Fruit fly (Drosophila melanogaster) whole organism, prepupa: ENCODE measurements around the gene CG9147.
A peak's percentile ranks its signal among the peaks of the same experiment; 100 is the strongest.

ENCODE experiments used
- Blimp-1 ChIP-seq: fragments of 200-800 bp; sonication (Bioruptor generic); optimal IDR thresholded peaks from 3 replicates; lab custom pipeline; 2017; ENCODE audit warnings: missing biosample characterization, missing genetic modification characterization, mild to moderate bottlenecking, moderate library complexity, missing genetic modification reagents
- CG11294 ChIP-seq: fragments of 200-800 bp; sonication (Bioruptor generic); IDR thresholded peaks from 2 replicates; pipeline ENCODE4 v1.3.6; 2022; ENCODE audit warnings: missing biosample characterization, missing genetic modification characterization
- CG6854 ChIP-seq: fragments of 200-800 bp; sonication (Bioruptor generic); optimal IDR thresholded peaks from 2 replicates; lab custom pipeline; 2017; ENCODE audit warnings: missing biosample characterization, mild to moderate bottlenecking, missing genetic modification characterization
- CG9139 ChIP-seq: fragments of 200-800 bp; sonication (Bioruptor generic); optimal IDR thresholded peaks from 3 replicates; lab custom pipeline; 2017; ENCODE audit warnings: missing biosample characterization, mild to moderate bottlenecking, missing genetic modification characterization
- Gug ChIP-seq: fragments of 200-800 bp; sonication (Bioruptor generic); IDR thresholded peaks from 2 replicates; pipeline ENCODE4 v1.3.6; 2022; ENCODE audit warnings: missing biosample characterization, missing genetic modification characterization
- OdsH ChIP-seq: fragments of 200-800 bp; sonication (Bioruptor generic); optimal IDR thresholded peaks from 3 replicates; lab custom pipeline; 2016; ENCODE audit warnings: missing biosample characterization, missing genetic modification characterization
- acj6 ChIP-seq: fragments of 200-800 bp; sonication (Bioruptor generic); optimal IDR thresholded peaks from 3 replicates; lab custom pipeline; 2016; ENCODE audit warnings: missing biosample characterization, missing genetic modification characterization
- dsx ChIP-seq: fragments of 200-800 bp; optimal IDR thresholded peaks from 3 replicates; lab custom pipeline; 2019; ENCODE audit warnings: missing biosample characterization, mild to moderate bottlenecking, missing genetic modification characterization, moderate library complexity; ENCODE audit not compliant: poor library complexity, severe bottlenecking
- fkh ChIP-seq: fragments of 200-800 bp; sonication (Bioruptor generic); optimal IDR thresholded peaks from 3 replicates; lab custom pipeline; 2017; ENCODE audit warnings: missing biosample characterization, mild to moderate bottlenecking, missing genetic modification characterization, moderate library complexity
- pdm3 ChIP-seq: fragments of 200-800 bp; sonication (Bioruptor generic); optimal IDR thresholded peaks from 3 replicates; lab custom pipeline; 2016; ENCODE audit warnings: missing biosample characterization, missing genetic modification characterization
- svp ChIP-seq: fragments of 200-800 bp; sonication (Bioruptor generic); peaks from one replicate; lab custom pipeline; 2016; ENCODE audit warnings: missing biosample characterization, missing genetic modification characterization

- TF ChIP-seq acj6 (GFP tag; lab: Kevin White, UChicago) (no peak), dsx (GFP tag; lab: Kevin White, UChicago) (no peak), CG11294 (no peak), CG6854 (GFP tag; lab: Kevin White, UChicago) (no peak), Blimp-1 (GFP tag; lab: Kevin White, UChicago) (peak; percentile 65), svp (GFP tag; lab: Kevin White, UChicago) (no peak), Gug (GFP tag; lab: Robert Waterston, UW) (no peak), CG9139 (GFP tag; lab: Kevin White, UChicago) (no peak), fkh (no peak), OdsH (GFP tag; lab: Kevin White, UChicago) (no peak), pdm3 (GFP tag; lab: Kevin White, UChicago) (no peak)
Observed at dm6 chr2L:6086771-6087170, 21.0 kb downstream of the CG9147 start.
